Fruit fly (Drosophila melanogaster) whole organism, embryonic: Measurements from ENCODE around the gene lectin-28C.

Source experiments
- CG10366 ChIP-seq: fragments of 200-800 bp; sonication (Bioruptor generic); IDR thresholded peaks from 2 replicates; pipeline ENCODE4 v1.3.6; 2022; ENCODE audit warnings: missing biosample characterization, missing genetic modification characterization
- CG12104 ChIP-seq: fragments of 200-800 bp; sonication (Bioruptor generic); optimal IDR thresholded peaks from 3 replicates; lab custom pipeline; 2016; ENCODE audit warnings: missing biosample characterization, missing genetic modification characterization
- CG13424 ChIP-seq: fragments of 200-800 bp; sonication (Bioruptor generic); optimal IDR thresholded peaks from 2 replicates; lab custom pipeline; 2019; ENCODE audit warnings: missing biosample characterization, mild to moderate bottlenecking, missing genetic modification characterization, moderate library complexity
- CG14667 ChIP-seq: fragments of 200-800 bp; sonication (Bioruptor generic); IDR thresholded peaks from 2 replicates; pipeline ENCODE4 v1.3.6; 2022; ENCODE audit warnings: missing biosample characterization, missing genetic modification characterization
- CG14860 ChIP-seq: fragments of 200-800 bp; sonication (Bioruptor generic); IDR thresholded peaks from 3 replicates; pipeline ENCODE4 v1.3.6; 2022; ENCODE audit warnings: missing biosample characterization, missing genetic modification characterization; ENCODE audit not compliant: partially characterized antibody
- CG17328 ChIP-seq: fragments of 200-800 bp; sonication (Bioruptor generic); IDR thresholded peaks from 2 replicates; pipeline ENCODE4 v1.3.6; 2022; ENCODE audit warnings: missing biosample characterization, missing genetic modification characterization
- CG18619 ChIP-seq: fragments of 200-800 bp; sonication (Bioruptor generic); optimal IDR thresholded peaks from 3 replicates; lab custom pipeline; 2017; ENCODE audit warnings: missing biosample characterization, mild to moderate bottlenecking, missing genetic modification characterization
- CG30020 ChIP-seq: fragments of 200-800 bp; optimal IDR thresholded peaks from 2 replicates; lab custom pipeline; 2019; ENCODE audit warnings: missing biosample characterization, mild to moderate bottlenecking, missing genetic modification characterization, moderate library complexity
- CG3163 ChIP-seq: fragments of 200-800 bp; sonication (Bioruptor generic); optimal IDR thresholded peaks from 3 replicates; lab custom pipeline; 2016; ENCODE audit warnings: missing biosample characterization, missing genetic modification characterization
- CG33213 ChIP-seq: fragments of 200-800 bp; sonication (Bioruptor generic); optimal IDR thresholded peaks from 3 replicates; lab custom pipeline; 2016; ENCODE audit warnings: missing biosample characterization, missing genetic modification characterization
- CG4282 ChIP-seq: fragments of 200-800 bp; sonication (Bioruptor generic); optimal IDR thresholded peaks from 2 replicates; lab custom pipeline; 2016; ENCODE audit warnings: missing biosample characterization, missing genetic modification characterization
- CG6254 ChIP-seq: fragments of 200-800 bp; sonication (Bioruptor generic); optimal IDR thresholded peaks from 3 replicates; lab custom pipeline; 2017; ENCODE audit warnings: mild to moderate bottlenecking, missing biosample characterization, missing genetic modification reagents, missing genetic modification characterization
- CG6689 ChIP-seq: fragments of 200-800 bp; sonication (Bioruptor generic); IDR thresholded peaks from 2 replicates; pipeline ENCODE4 v1.3.6; 2022; ENCODE audit warnings: missing biosample characterization, missing genetic modification characterization
- CG8089 ChIP-seq: fragments of 200-800 bp; sonication (Bioruptor generic); optimal IDR thresholded peaks from 3 replicates; lab custom pipeline; 2016; ENCODE audit warnings: missing biosample characterization, missing genetic modification characterization
- CG8290 ChIP-seq, 3 experiments: fragments of 200-800 bp; sonication (Bioruptor generic); optimal IDR thresholded peaks; 2 replicates each; lab custom pipeline; 2016 to 2019; ENCODE audit warnings: missing biosample characterization in 3 of 3, missing genetic modification characterization in 3 of 3, mild to moderate bottlenecking in 2 of 3, moderate library complexity in 1 of 3
- CG9215 ChIP-seq: fragments of 200-800 bp; sonication (Bioruptor generic); IDR thresholded peaks from 2 replicates; pipeline ENCODE4 v1.3.6; 2022; ENCODE audit warnings: missing biosample characterization, missing genetic modification characterization
- CoRest ChIP-seq: fragments of 200-800 bp; sonication (Bioruptor generic); optimal IDR thresholded peaks from 3 replicates; lab custom pipeline; 2018; ENCODE audit warnings: missing biosample characterization, mild to moderate bottlenecking, missing genetic modification characterization, moderate library complexity
- Dfd ChIP-seq, 2 experiments: fragments of >200 bp; optimal IDR thresholded peaks; 2 replicates each; lab custom pipeline; 2017; ENCODE audit warnings: missing biosample characterization in 2 of 2, missing genetic modification characterization in 2 of 2
- Doc2 ChIP-seq: fragments of 200-800 bp; sonication (Bioruptor generic); IDR thresholded peaks from 2 replicates; pipeline ENCODE4 v1.3.6; 2022; ENCODE audit warnings: missing biosample characterization, missing genetic modification characterization
- E2f1 ChIP-seq: fragments of 200-800 bp; sonication (Bioruptor generic); IDR thresholded peaks from 2 replicates; pipeline ENCODE4 v1.3.6; 2022; ENCODE audit warnings: missing biosample characterization, missing genetic modification characterization
- Elba2 ChIP-seq: fragments of 200-800 bp; sonication (Bioruptor generic); optimal IDR thresholded peaks from 3 replicates; lab custom pipeline; 2016; ENCODE audit warnings: missing biosample characterization, missing genetic modification characterization
- H2.0 ChIP-seq: fragments of 200-800 bp; sonication (Bioruptor generic); IDR thresholded peaks from 2 replicates; pipeline ENCODE4 v1.3.6; 2022; ENCODE audit warnings: missing biosample characterization, missing genetic modification characterization
- Hr3 ChIP-seq: fragments of 200-800 bp; sonication (Bioruptor generic); optimal IDR thresholded peaks from 3 replicates; lab custom pipeline; 2016; ENCODE audit warnings: missing biosample characterization, missing genetic modification characterization
- Jarid2 ChIP-seq: fragments of 200-800 bp; sonication (Bioruptor generic); optimal IDR thresholded peaks from 3 replicates; lab custom pipeline; 2017; ENCODE audit warnings: mild to moderate bottlenecking, missing biosample characterization, missing genetic modification reagents, missing genetic modification characterization
- Lhr ChIP-seq: fragments of 200-800 bp; sonication (Bioruptor generic); optimal IDR thresholded peaks from 3 replicates; lab custom pipeline; 2017; ENCODE audit warnings: mild to moderate bottlenecking, missing biosample characterization, missing genetic modification reagents, missing genetic modification characterization
- MTF-1 ChIP-seq: fragments of 200-800 bp; sonication (Bioruptor generic); optimal IDR thresholded peaks from 2 replicates; lab custom pipeline; 2018; ENCODE audit warnings: missing biosample characterization, mild to moderate bottlenecking, missing genetic modification characterization, borderline replicate concordance
- NK7.1 ChIP-seq: fragments of 200-800 bp; sonication (Bioruptor generic); optimal IDR thresholded peaks from 3 replicates; lab custom pipeline; 2016; ENCODE audit warnings: missing biosample characterization, missing genetic modification characterization
- Nf-YA ChIP-seq: fragments of 200-800 bp; sonication (Bioruptor generic); IDR thresholded peaks from 2 replicates; pipeline ENCODE4 v1.3.6; 2022; ENCODE audit warnings: missing biosample characterization, missing genetic modification characterization
- Ravus ChIP-seq: fragments of 200-800 bp; sonication (Bioruptor generic); IDR thresholded peaks from 2 replicates; pipeline ENCODE4 v1.3.6; 2022; ENCODE audit warnings: missing biosample characterization, missing genetic modification characterization
- Sox102F ChIP-seq: fragments of 200-800 bp; sonication (Bioruptor generic); optimal IDR thresholded peaks from 2 replicates; lab custom pipeline; 2018; ENCODE audit warnings: missing biosample characterization, mild to moderate bottlenecking, missing genetic modification characterization, moderate library complexity
- Sry-β ChIP-seq: fragments of 200-800 bp; sonication (Bioruptor generic); optimal IDR thresholded peaks from 2 replicates; lab custom pipeline; 2018; ENCODE audit warnings: missing biosample characterization, mild to moderate bottlenecking, missing genetic modification characterization, moderate library complexity
- az2 ChIP-seq: fragments of 200-800 bp; sonication (Bioruptor generic); optimal IDR thresholded peaks from 3 replicates; lab custom pipeline; 2016; ENCODE audit warnings: missing biosample characterization, missing genetic modification characterization
- bab2 ChIP-seq: fragments of 200-800 bp; sonication (Bioruptor generic); optimal IDR thresholded peaks from 2 replicates; lab custom pipeline; 2016; ENCODE audit warnings: missing biosample characterization, missing genetic modification characterization
- ci ChIP-seq: fragments of 200-800 bp; sonication (Bioruptor generic); IDR thresholded peaks from 3 replicates; pipeline ENCODE4 v1.3.6; 2022; ENCODE audit warnings: missing biosample characterization, missing genetic modification characterization
- dysf ChIP-seq: fragments of 200-800 bp; sonication (Bioruptor generic); IDR thresholded peaks from 3 replicates; pipeline ENCODE4 v1.3.6; 2022; ENCODE audit warnings: missing biosample characterization, missing genetic modification characterization
- exex ChIP-seq: fragments of 200-800 bp; sonication (Bioruptor generic); optimal IDR thresholded peaks from 4 replicates; lab custom pipeline; 2018; ENCODE audit warnings: missing biosample characterization, mild to moderate bottlenecking, missing genetic modification characterization, moderate library complexity
- fd3F ChIP-seq: fragments of 200-800 bp; sonication (Bioruptor generic); optimal IDR thresholded peaks from 2 replicates; lab custom pipeline; 2018; ENCODE audit warnings: missing biosample characterization, mild to moderate bottlenecking, missing genetic modification characterization, moderate library complexity
- fu2 ChIP-seq: fragments of 200-800 bp; sonication (Bioruptor generic); optimal IDR thresholded peaks from 2 replicates; lab custom pipeline; 2016; ENCODE audit warnings: missing biosample characterization, missing genetic modification characterization
- gcm2 ChIP-seq: fragments of 200-800 bp; sonication (Bioruptor generic); optimal IDR thresholded peaks from 2 replicates; lab custom pipeline; 2016; ENCODE audit warnings: missing biosample characterization, missing genetic modification characterization
- gfzf ChIP-seq: fragments of 200-800 bp; sonication (Bioruptor generic); optimal IDR thresholded peaks from 2 replicates; lab custom pipeline; 2016; ENCODE audit warnings: missing biosample characterization, mild to moderate bottlenecking, missing genetic modification characterization, moderate library complexity
- gro ChIP-seq: fragments of 200-800 bp; sonication (Bioruptor generic); optimal IDR thresholded peaks from 2 replicates; lab custom pipeline; 2016; ENCODE audit warnings: missing biosample characterization, missing genetic modification characterization
- h ChIP-seq: fragments of >200 bp; optimal IDR thresholded peaks from 2 replicates; lab custom pipeline; 2017
- hbn ChIP-seq: fragments of 200-800 bp; sonication (Bioruptor generic); IDR thresholded peaks from 2 replicates; pipeline ENCODE4 v1.3.6; 2022; ENCODE audit warnings: missing biosample characterization, missing genetic modification characterization; ENCODE audit not compliant: partially characterized antibody
- hth ChIP-seq: fragments of >200 bp; optimal IDR thresholded peaks from 2 replicates; lab custom pipeline; 2017; ENCODE audit warnings: inconsistent platforms
- ind ChIP-seq: fragments of 200-800 bp; sonication (Bioruptor generic); optimal IDR thresholded peaks from 3 replicates; lab custom pipeline; 2016; ENCODE audit warnings: missing biosample characterization, missing genetic modification characterization
- jumu ChIP-seq: fragments of 200-800 bp; sonication (Bioruptor generic); optimal IDR thresholded peaks from 3 replicates; lab custom pipeline; 2016; ENCODE audit warnings: missing biosample characterization, missing genetic modification characterization
- lab ChIP-seq: fragments of 200-800 bp; sonication (Bioruptor generic); optimal IDR thresholded peaks from 3 replicates; lab custom pipeline; 2017; ENCODE audit warnings: missing biosample characterization, missing genetic modification characterization, mild to moderate bottlenecking, moderate library complexity, missing genetic modification reagents
- maf-S ChIP-seq: fragments of 200-800 bp; sonication (Bioruptor generic); optimal IDR thresholded peaks from 2 replicates; lab custom pipeline; 2016; ENCODE audit warnings: missing biosample characterization, missing genetic modification characterization
- otp ChIP-seq: fragments of 200-800 bp; sonication (Bioruptor generic); IDR thresholded peaks from 3 replicates; pipeline ENCODE4, ENCODE4 v1.3.6; 2022; ENCODE audit warnings: missing biosample characterization, missing genetic modification characterization
- sd ChIP-seq: fragments of 200-800 bp; sonication (Bioruptor generic); optimal IDR thresholded peaks from 3 replicates; lab custom pipeline; 2018; ENCODE audit warnings: missing biosample characterization, mild to moderate bottlenecking, missing genetic modification characterization, moderate library complexity
- sens ChIP-seq: fragments of 200-800 bp; sonication (Bioruptor generic); peaks from one replicate; lab custom pipeline; 2016; ENCODE audit warnings: missing biosample characterization, missing genetic modification characterization
- tap ChIP-seq: fragments of 200-800 bp; optimal IDR thresholded peaks from 3 replicates; lab custom pipeline; 2019; ENCODE audit warnings: missing biosample characterization, mild to moderate bottlenecking, missing genetic modification characterization, moderate library complexity

lectin-28C gene

dm6 chr2L:7813357-7813756 is 43.5 kb upstream of the lectin-28C start (continued):
- peak; percentile 44 for TF ChIP-seq fd3F (GFP tag; lab: Kevin White, UChicago)
- TF ChIP-seq MTF-1 (GFP tag; lab: Kevin White, UChicago), result peak; percentile 77
- no peak for TF ChIP-seq CG30020
- TF ChIP-seq hth (lab: Kevin White, UChicago), result no peak
- no peak for TF ChIP-seq fu2 (GFP tag; lab: Kevin White, UChicago)
- TF ChIP-seq dysf, result peak; percentile 46; the same call in 2 of the 3 replicates
- TF ChIP-seq Nf-YA (GFP tag; lab: Robert Waterston, UW), result 0 out of 2 replicates have a peak, but pooled peaks have one; percentile 20
- TF ChIP-seq hbn (GFP tag; lab: Robert Waterston, UW), result no peak
- peak; percentile 77 for TF ChIP-seq sens
- peak; percentile 1 for TF ChIP-seq CG4282 (GFP tag; lab: Kevin White, UChicago)
- TF ChIP-seq tap (tag; lab: Kevin White, UChicago), result peak; percentile 30
- TF ChIP-seq CG13424 (tag; lab: Kevin White, UChicago), result peak; percentile 14
- TF ChIP-seq Sry-β (GFP tag; lab: Kevin White, UChicago), result peak; percentile 12
- TF ChIP-seq CG9215 (GFP tag; lab: Robert Waterston, UW), result peak; percentile 28; the same call in 1 of the 2 replicates
- peak; percentile 69 for TF ChIP-seq CG33213 (GFP tag; lab: Kevin White, UChicago)
- TF ChIP-seq maf-S (GFP tag; lab: Kevin White, UChicago), result no peak
- TF ChIP-seq Lhr (GFP tag; lab: Kevin White, UChicago), result peak; percentile 33
- no peak for TF ChIP-seq CG3163 (GFP tag; lab: Kevin White, UChicago)
- TF ChIP-seq NK7.1 (GFP tag; lab: Kevin White, UChicago), result peak; percentile 46
- TF ChIP-seq Jarid2 (GFP tag; lab: Kevin White, UChicago), result peak; percentile 35
- TF ChIP-seq CG8089 (GFP tag; lab: Kevin White, UChicago), result no peak
- peak; percentile 51; the same call in 1 of the 3 replicates for TF ChIP-seq otp (GFP tag; lab: Robert Waterston, UW)
- no peak for TF ChIP-seq CG8290 (GFP tag; optimal IDR thresholded peaks at IDR 0.05; lab: Kevin White, UChicago)
- peak in 1 of 2 experiments; percentile 85 for TF ChIP-seq CG8290 (tag; optimal IDR thresholded peaks at IDR 0.05; lab: Kevin White, UChicago)
- 0 out of 3 replicates have a peak, but pooled peaks have one; percentile 30 for TF ChIP-seq ci
- TF ChIP-seq CG18619, result peak; percentile 34
- TF ChIP-seq Sox102F (GFP tag; lab: Kevin White, UChicago), result no peak
- no peak for TF ChIP-seq H2.0
- no peak for TF ChIP-seq CG14860 (GFP tag; lab: Robert Waterston, UW)
- TF ChIP-seq CG6254 (GFP tag; lab: Kevin White, UChicago), result peak; percentile 69
- peak; percentile 1 for TF ChIP-seq CoRest (tag; lab: Kevin White, UChicago)
- no peak for TF ChIP-seq CG10366 (GFP tag; lab: Robert Waterston, UW)
- TF ChIP-seq lab (GFP tag; lab: Kevin White, UChicago), result peak; percentile 90
- TF ChIP-seq gro, result peak; percentile 77
- no peak for TF ChIP-seq gfzf (GFP tag; lab: Kevin White, UChicago)
- TF ChIP-seq jumu (GFP tag; lab: Kevin White, UChicago), result no peak
- no peak for TF ChIP-seq h
- no peak; the same call in 1 of the 2 replicates for TF ChIP-seq CG6689 (GFP tag; lab: Robert Waterston, UW)
- no peak for TF ChIP-seq Doc2 (GFP tag; lab: Robert Waterston, UW)
- TF ChIP-seq bab2 (GFP tag; lab: Kevin White, UChicago), result peak; percentile 35
- TF ChIP-seq E2f1 (GFP tag; lab: Robert Waterston, UW), result no peak
- no peak for TF ChIP-seq CG14667 (GFP tag; lab: Robert Waterston, UW)
- no peak for TF ChIP-seq CG17328
- TF ChIP-seq exex (tag; lab: Kevin White, UChicago), result peak; percentile 41
- no peak for TF ChIP-seq ind (GFP tag; lab: Kevin White, UChicago)
- TF ChIP-seq Hr3 (GFP tag; lab: Kevin White, UChicago), result no peak
- no peak for TF ChIP-seq Ravus (GFP tag; lab: Robert Waterston, UW)
- TF ChIP-seq gcm2, result peak; percentile 3
- no peak for TF ChIP-seq Dfd (GFP tag; optimal IDR thresholded peaks at IDR 0.05; lab: Kevin White, UChicago)
- TF ChIP-seq sd, result peak; percentile 37
- TF ChIP-seq CG12104, result peak; percentile 64
- TF ChIP-seq Elba2, result no peak
- TF ChIP-seq az2 (GFP tag; lab: Kevin White, UChicago), result no peak
